Fruit fly (Drosophila melanogaster) whole organism, embryonic: ENCODE measurements around the gene Mgat4b.

Experiments used
- Aef1 ChIP-seq: fragments of 200-800 bp; sonication (Bioruptor generic); IDR thresholded peaks from 3 replicates; pipeline ENCODE4 v1.3.6; 2022; ENCODE audit warnings: missing biosample characterization, missing genetic modification characterization
- Atf6 ChIP-seq: fragments of 200-800 bp; sonication (Bioruptor generic); IDR thresholded peaks from 2 replicates; pipeline ENCODE4 v1.3.6; 2022; ENCODE audit warnings: missing biosample characterization, missing genetic modification characterization
- Blimp-1 ChIP-seq: fragments of 200-800 bp; sonication (Bioruptor generic); optimal IDR thresholded peaks from 3 replicates; lab custom pipeline; 2018; ENCODE audit warnings: missing biosample characterization, missing genetic modification characterization, mild to moderate bottlenecking, moderate library complexity, missing genetic modification reagents
- CG1024 ChIP-seq: fragments of 200-800 bp; sonication (Bioruptor generic); IDR thresholded peaks from 2 replicates; pipeline ENCODE4 v1.3.6; 2022; ENCODE audit warnings: missing biosample characterization, missing genetic modification characterization
- CG10462 ChIP-seq: fragments of 200-800 bp; sonication (Bioruptor generic); optimal IDR thresholded peaks from 2 replicates; lab custom pipeline; 2016; ENCODE audit warnings: missing biosample characterization, missing genetic modification characterization
- CG10654 ChIP-seq: fragments of 200-800 bp; sonication (Bioruptor generic); optimal IDR thresholded peaks from 2 replicates; lab custom pipeline; 2016; ENCODE audit warnings: missing biosample characterization, missing genetic modification characterization
- CG10959 ChIP-seq: fragments of 200-800 bp; sonication (Bioruptor generic); IDR thresholded peaks from 2 replicates; pipeline ENCODE4 v1.3.6; 2022; ENCODE audit warnings: missing biosample characterization, missing genetic modification characterization
- CG11504 ChIP-seq: fragments of 200-800 bp; sonication (Bioruptor generic); optimal IDR thresholded peaks from 3 replicates; lab custom pipeline; 2019; ENCODE audit warnings: missing biosample characterization, mild to moderate bottlenecking, missing genetic modification characterization, moderate library complexity
- CG12071 ChIP-seq: fragments of 200-800 bp; sonication (Bioruptor generic); optimal IDR thresholded peaks from 3 replicates; lab custom pipeline; 2018; ENCODE audit warnings: missing biosample characterization, mild to moderate bottlenecking, missing genetic modification characterization
- CG12219 ChIP-seq: fragments of 200-800 bp; sonication (Bioruptor generic); optimal IDR thresholded peaks from 3 replicates; lab custom pipeline; 2018; ENCODE audit warnings: missing biosample characterization, mild to moderate bottlenecking, missing genetic modification characterization
- CG13296 ChIP-seq: fragments of 200-800 bp; sonication (Bioruptor generic); optimal IDR thresholded peaks from 3 replicates; lab custom pipeline; 2018; ENCODE audit warnings: missing biosample characterization, mild to moderate bottlenecking, missing genetic modification characterization
- CG13894 ChIP-seq: fragments of 200-800 bp; sonication (Bioruptor generic); optimal IDR thresholded peaks from 3 replicates; lab custom pipeline; 2018; ENCODE audit warnings: missing biosample characterization, mild to moderate bottlenecking, missing genetic modification characterization, moderate library complexity
- CG18011 ChIP-seq: fragments of 200-800 bp; sonication (Bioruptor generic); optimal IDR thresholded peaks from 2 replicates; lab custom pipeline; 2017; ENCODE audit warnings: missing biosample characterization, missing genetic modification characterization, mild to moderate bottlenecking, moderate library complexity, missing genotype
- CG18599 ChIP-seq: fragments of 200-800 bp; sonication (Bioruptor generic); optimal IDR thresholded peaks from 3 replicates; lab custom pipeline; 2017; ENCODE audit warnings: missing biosample characterization, missing genetic modification characterization, mild to moderate bottlenecking, moderate library complexity, missing genetic modification reagents
- CG18619 ChIP-seq: fragments of 200-800 bp; sonication (Bioruptor generic); optimal IDR thresholded peaks from 3 replicates; lab custom pipeline; 2017; ENCODE audit warnings: missing biosample characterization, mild to moderate bottlenecking, missing genetic modification characterization
- CG2116 ChIP-seq: fragments of 200-800 bp; sonication (Bioruptor generic); optimal IDR thresholded peaks from 3 replicates; lab custom pipeline; 2018; ENCODE audit warnings: missing biosample characterization, mild to moderate bottlenecking, missing genetic modification characterization
- CG3065 ChIP-seq: fragments of 200-800 bp; sonication (Bioruptor generic); optimal IDR thresholded peaks from 2 replicates; lab custom pipeline; 2016; ENCODE audit warnings: missing biosample characterization, missing genetic modification characterization
- CG32767 ChIP-seq: fragments of 200-800 bp; sonication (Bioruptor generic); IDR thresholded peaks from 2 replicates; pipeline ENCODE4 v1.3.6; 2022; ENCODE audit warnings: missing biosample characterization, missing genetic modification characterization
- CG3407 ChIP-seq: fragments of 200-800 bp; sonication (Bioruptor generic); optimal IDR thresholded peaks from 2 replicates; lab custom pipeline; 2018; ENCODE audit warnings: missing biosample characterization, mild to moderate bottlenecking, missing genetic modification characterization
- CG34224 ChIP-seq: fragments of 200-800 bp; sonication (Bioruptor generic); IDR thresholded peaks from 3 replicates; pipeline ENCODE4 v1.3.6; 2022; ENCODE audit warnings: missing biosample characterization, missing genetic modification characterization; ENCODE audit not compliant: partially characterized antibody
- CG4424 ChIP-seq: fragments of 200-800 bp; sonication (Bioruptor generic); optimal IDR thresholded peaks from 3 replicates; lab custom pipeline; 2016; ENCODE audit warnings: missing biosample characterization, missing genetic modification characterization
- CG6654 ChIP-seq: fragments of 200-800 bp; sonication (Bioruptor generic); optimal IDR thresholded peaks from 2 replicates; lab custom pipeline; 2017; ENCODE audit warnings: missing biosample characterization, mild to moderate bottlenecking, missing genetic modification characterization
- CG9797 ChIP-seq: fragments of 200-800 bp; sonication (Bioruptor generic); optimal IDR thresholded peaks from 3 replicates; lab custom pipeline; 2018; ENCODE audit warnings: missing biosample characterization, mild to moderate bottlenecking, missing genetic modification characterization
- CHES-1-like ChIP-seq: fragments of 200-800 bp; sonication (Bioruptor generic); optimal IDR thresholded peaks from 2 replicates; lab custom pipeline; 2016; ENCODE audit warnings: missing biosample characterization, missing genetic modification characterization
- CrebB ChIP-seq: fragments of 200-800 bp; sonication (Bioruptor generic); optimal IDR thresholded peaks from 3 replicates; lab custom pipeline; 2018; ENCODE audit warnings: missing biosample characterization, mild to moderate bottlenecking, missing genetic modification characterization
- Dref ChIP-seq: fragments of 200-800 bp; sonication (Bioruptor generic); IDR thresholded peaks from 2 replicates; pipeline ENCODE4 v1.3.6; 2022; ENCODE audit warnings: missing biosample characterization, missing genetic modification characterization
- ERR ChIP-seq: fragments of 200-800 bp; sonication (Bioruptor generic); optimal IDR thresholded peaks from 2 replicates; lab custom pipeline; 2016; ENCODE audit warnings: missing biosample characterization, missing genetic modification characterization
- HHEX ChIP-seq: fragments of 200-800 bp; sonication (Bioruptor generic); optimal IDR thresholded peaks from 3 replicates; lab custom pipeline; 2017; ENCODE audit warnings: missing biosample characterization, mild to moderate bottlenecking, missing genetic modification characterization, missing genetic modification reagents
- Hmx ChIP-seq: fragments of 200-800 bp; sonication (Bioruptor generic); optimal IDR thresholded peaks from 2 replicates; lab custom pipeline; 2016; ENCODE audit warnings: missing biosample characterization, missing genetic modification characterization
- Scr ChIP-seq: fragments of 200-800 bp; sonication (Bioruptor generic); IDR thresholded peaks from 2 replicates; pipeline ENCODE4 v1.3.6; 2022; ENCODE audit warnings: missing biosample characterization, missing genetic modification characterization; ENCODE audit not compliant: partially characterized antibody
- Side ChIP-seq: fragments of 200-800 bp; sonication (Bioruptor generic); optimal IDR thresholded peaks from 2 replicates; lab custom pipeline; 2016; ENCODE audit warnings: missing biosample characterization, missing genetic modification characterization
- Stat92E ChIP-seq, 3 experiments: fragments of >200 bp in 2 of 3; fragments of 200-800 bp in 1 of 3; sonication (Bioruptor generic) in 1 of 3; optimal IDR thresholded peaks; 2 replicates each; lab custom pipeline; 2017 to 2019; ENCODE audit warnings: missing biosample characterization in 3 of 3, missing genetic modification characterization in 3 of 3, mild to moderate bottlenecking in 1 of 3, moderate library complexity in 1 of 3
- bab2 ChIP-seq: fragments of 200-800 bp; sonication (Bioruptor generic); optimal IDR thresholded peaks from 2 replicates; lab custom pipeline; 2016; ENCODE audit warnings: missing biosample characterization, missing genetic modification characterization
- cg ChIP-seq: fragments of 200-800 bp; sonication (Bioruptor generic); optimal IDR thresholded peaks from 3 replicates; lab custom pipeline; 2019; ENCODE audit warnings: missing biosample characterization, mild to moderate bottlenecking, missing genetic modification characterization, moderate library complexity
- chinmo ChIP-seq: fragments of 200-800 bp; sonication (Bioruptor generic); IDR thresholded peaks from 4 replicates; pipeline ENCODE4 v1.3.6; 2022; ENCODE audit warnings: missing biosample characterization, missing genetic modification characterization; ENCODE audit not compliant: partially characterized antibody
- exex ChIP-seq: fragments of 200-800 bp; sonication (Bioruptor generic); optimal IDR thresholded peaks from 4 replicates; lab custom pipeline; 2018; ENCODE audit warnings: missing biosample characterization, mild to moderate bottlenecking, missing genetic modification characterization, moderate library complexity
- gcm2 ChIP-seq: fragments of 200-800 bp; sonication (Bioruptor generic); optimal IDR thresholded peaks from 2 replicates; lab custom pipeline; 2016; ENCODE audit warnings: missing biosample characterization, missing genetic modification characterization
- hkb ChIP-seq, 2 experiments: fragments of 200-800 bp in 1 of 2; fragments of >200 bp in 1 of 2; sonication (Bioruptor generic) in 1 of 2; IDR thresholded peaks in 1 of 2; optimal IDR thresholded peaks in 1 of 2; 2 replicates each; pipeline versions ENCODE4 v1.3.6 to Lab custom; 2017 to 2022; ENCODE audit warnings: missing biosample characterization in 1 of 2, missing genetic modification characterization in 1 of 2
- ken ChIP-seq: fragments of 200-800 bp; sonication (Bioruptor generic); IDR thresholded peaks from 3 replicates; pipeline ENCODE4 v1.3.6; 2022; ENCODE audit warnings: missing biosample characterization, missing genetic modification characterization
- lmd ChIP-seq: fragments of 200-800 bp; sonication (Bioruptor generic); IDR thresholded peaks from 2 replicates; pipeline ENCODE4 v1.3.6; 2022; ENCODE audit warnings: missing biosample characterization, missing genetic modification characterization
- mam ChIP-seq: fragments of 200-800 bp; sonication (Bioruptor generic); optimal IDR thresholded peaks from 3 replicates; lab custom pipeline; 2016; ENCODE audit warnings: missing biosample characterization, missing genetic modification characterization
- pum ChIP-seq: fragments of 200-800 bp; sonication (Bioruptor generic); optimal IDR thresholded peaks from 2 replicates; lab custom pipeline; 2016; ENCODE audit warnings: missing biosample characterization, missing genetic modification characterization
- slou ChIP-seq: fragments of 200-800 bp; sonication (Bioruptor generic); optimal IDR thresholded peaks from 3 replicates; lab custom pipeline; 2016; ENCODE audit warnings: missing biosample characterization, missing genetic modification characterization
- stwl ChIP-seq: fragments of 200-800 bp; sonication (Bioruptor generic); optimal IDR thresholded peaks from 3 replicates; lab custom pipeline; 2018; ENCODE audit warnings: missing biosample characterization, mild to moderate bottlenecking, missing genetic modification characterization, moderate library complexity
- unpg ChIP-seq: fragments of 200-800 bp; sonication (Bioruptor generic); optimal IDR thresholded peaks from 3 replicates; lab custom pipeline; 2018; ENCODE audit warnings: missing biosample characterization, mild to moderate bottlenecking, missing genetic modification characterization, moderate library complexity
- zen2 ChIP-seq: fragments of 200-800 bp; sonication (Bioruptor generic); IDR thresholded peaks from 3 replicates; pipeline ENCODE4 v1.3.6; 2022; ENCODE audit warnings: missing biosample characterization, missing genetic modification characterization; ENCODE audit not compliant: partially characterized antibody
- zf30C ChIP-seq: fragments of 200-800 bp; sonication (Bioruptor generic); optimal IDR thresholded peaks from 3 replicates; lab custom pipeline; 2018; ENCODE audit warnings: missing biosample characterization, mild to moderate bottlenecking, missing genetic modification characterization

Gene Mgat4b

dm6 chr3L:14761837-14762785, 7.0 kb downstream of the Mgat4b start, which contains the start of the genes Tsen34 and Mgat4a (continued):
- TF ChIP-seq Side (GFP tag; lab: Kevin White, UChicago), result peak; percentile 41
- peak; percentile 2 for TF ChIP-seq pum (GFP tag; lab: Kevin White, UChicago)
- peak; percentile 46; the same call in 1 of the 3 replicates for TF ChIP-seq CG34224 (GFP tag; lab: Robert Waterston, UW)
- peak; percentile 73; the same call in 1 of the 2 replicates for TF ChIP-seq Atf6 (GFP tag; lab: Robert Waterston, UW)
- TF ChIP-seq gcm2 (GFP tag; lab: Kevin White, UChicago), result no peak
- no peak for TF ChIP-seq CG10959 (GFP tag; lab: Robert Waterston, UW)
- TF ChIP-seq Hmx (GFP tag; lab: Kevin White, UChicago), result no peak
- peak; percentile 27 for TF ChIP-seq bab2 (GFP tag; lab: Kevin White, UChicago)
- TF ChIP-seq Dref (GFP tag; lab: Robert Waterston, UW), result peak; percentile 85
- TF ChIP-seq HHEX (GFP tag; lab: Kevin White, UChicago), result peak; percentile 50
- no peak for TF ChIP-seq cg (GFP tag; lab: Kevin White, UChicago)
- TF ChIP-seq CG1024 (GFP tag; lab: Robert Waterston, UW), result no peak; the same call in 1 of the 2 replicates
- peak; percentile 72 for TF ChIP-seq stwl (tag; lab: Kevin White, UChicago)
- TF ChIP-seq CG13296, result peak; percentile 82
- no peak for TF ChIP-seq lmd (GFP tag; lab: Robert Waterston, UW)
- TF ChIP-seq CG4424 (GFP tag; lab: Kevin White, UChicago), result no peak
- no peak for TF ChIP-seq CG10654
- no peak for TF ChIP-seq zf30C
- TF ChIP-seq ERR (GFP tag; lab: Kevin White, UChicago), result no peak
- no peak for TF ChIP-seq CG18011 (GFP tag; lab: Kevin White, UChicago)
- no peak for TF ChIP-seq CG11504 (tag; lab: Kevin White, UChicago)
- peak; percentile 71 for TF ChIP-seq CG2116 (GFP tag; lab: Kevin White, UChicago)
- peak; percentile 55 for TF ChIP-seq CrebB
- no peak for TF ChIP-seq exex (tag; lab: Kevin White, UChicago)
- TF ChIP-seq CG12219 (GFP tag; lab: Kevin White, UChicago), result peak; percentile 2
- TF ChIP-seq CHES-1-like (GFP tag; lab: Kevin White, UChicago), result no peak
- peak; percentile 49 for TF ChIP-seq slou
- no peak for TF ChIP-seq CG3065 (GFP tag; lab: Kevin White, UChicago)
- no peak for TF ChIP-seq CG32767 (GFP tag; lab: Robert Waterston, UW)
- TF ChIP-seq CG18599 (GFP tag; lab: Kevin White, UChicago), result peak; percentile 82
- TF ChIP-seq Stat92E (GFP tag; optimal IDR thresholded peaks at IDR 0.05; lab: Kevin White, UChicago), result peak in 1 of 3 experiments; percentile 37
- TF ChIP-seq CG18619 (GFP tag; lab: Kevin White, UChicago), result peak; percentile 62
- no peak for TF ChIP-seq CG6654 (GFP tag; lab: Kevin White, UChicago)
- TF ChIP-seq hkb (optimal IDR thresholded peaks at IDR 0.05; lab: Kevin White, UChicago), result no peak
- 0 out of 2 replicates have a peak, but pooled peaks have one; percentile 28 for TF ChIP-seq hkb (GFP tag; IDR thresholded peaks at IDR 0.05; lab: Robert Waterston, UW)
- 0 out of 4 replicates have a peak, but pooled peaks have one; percentile 65 for TF ChIP-seq chinmo
- TF ChIP-seq Blimp-1, result no peak
- TF ChIP-seq CG13894 (tag; lab: Kevin White, UChicago), result no peak
- no peak for TF ChIP-seq unpg (GFP tag; lab: Kevin White, UChicago)
- peak; percentile 50 for TF ChIP-seq CG9797 (GFP tag; lab: Kevin White, UChicago)
- TF ChIP-seq Aef1 (GFP tag; lab: Robert Waterston, UW), result peak; percentile 42; the same call in 2 of the 3 replicates
- TF ChIP-seq CG12071, result no peak
- TF ChIP-seq CG10462 (GFP tag; lab: Kevin White, UChicago), result no peak
- TF ChIP-seq ken, result no peak
- no peak for TF ChIP-seq CG3407 (GFP tag; lab: Kevin White, UChicago)
- TF ChIP-seq zen2 (GFP tag; lab: Robert Waterston, UW), result no peak; the same call in 2 of the 3 replicates
- peak; percentile 49 for TF ChIP-seq mam (GFP tag; lab: Kevin White, UChicago)
- peak; percentile 45 for TF ChIP-seq Scr (GFP tag; lab: Robert Waterston, UW)
